Worm (Caenorhabditis elegans): ENCODE measurements around the gene swsn-6.
A peak's percentile ranks its signal among the peaks of the same experiment; 100 is the strongest.

The swsn-6 gene

DNA sequence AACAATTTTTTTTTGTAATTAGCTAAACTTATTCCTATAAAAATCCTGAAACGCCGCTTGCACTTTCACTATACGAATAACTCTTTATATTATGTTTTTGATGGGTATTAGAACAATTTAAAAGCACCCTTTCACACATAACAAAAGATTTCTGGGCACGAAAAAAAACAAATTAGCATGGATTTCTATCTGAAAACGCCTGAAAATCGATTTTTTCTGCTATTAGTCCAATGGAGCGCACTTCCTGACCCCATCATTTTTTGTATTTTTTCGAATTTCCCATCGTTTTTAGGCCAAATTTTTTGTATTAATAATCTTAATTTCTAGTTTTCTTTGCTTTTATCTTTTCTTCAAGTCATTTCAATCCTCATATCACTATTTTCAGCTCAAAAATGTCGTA lies 25.4 kb upstream of the swsn-6 start, which contains the start of gene F41H10.3:
Gene F41H10.3 (plus strand): TSS at position 388 of the 400 bp plus-strand sequence.
- TF ChIP-seq Y116A8C.19 (tag; optimal IDR thresholded peaks at IDR 0.05; ENCODE audit: borderline replicate concordance) (no peak), irx-1 (tag; optimal IDR thresholded peaks at IDR 0.05) (peak; percentile 2), egl-27 (tag; optimal IDR thresholded peaks at IDR 0.05) (no peak), F16B12.6 (tag; optimal IDR thresholded peaks at IDR 0.05) (no peak), unc-130 (tag; optimal IDR thresholded peaks at IDR 0.05) (no peak), efl-1 (optimal IDR thresholded peaks at IDR 0.05) (peak in 1 of 2 experiments; percentile 6), efl-1 (GFP tag; optimal IDR thresholded peaks at IDR 0.05 in 1 of 2) (peak; percentile 4 to 59)

- TF ChIP-seq ets-5 (GFP tag; IDR thresholded peaks at IDR 0.05) (no peak), lin-14 (GFP tag; optimal IDR thresholded peaks at IDR 0.05) (no peak), dpl-1 (GFP tag; optimal IDR thresholded peaks at IDR 0.05) (no peak), jun-1 (tag; optimal IDR thresholded peaks at IDR 0.05) (no peak), lin-15B (tag; optimal IDR thresholded peaks at IDR 0.05) (no peak), nhr-77 (tag; optimal IDR thresholded peaks at IDR 0.05) (no peak), efl-3 (GFP tag; optimal IDR thresholded peaks at IDR 0.05) (no peak), ceh-88 (GFP tag; IDR thresholded peaks at IDR 0.05) (no peak), alr-1 (tag; optimal IDR thresholded peaks at IDR 0.05; ENCODE audit: borderline replicate concordance) (no peak), C34B4.2 (tag; optimal IDR thresholded peaks at IDR 0.05) (no peak), irx-1 (tag; optimal IDR thresholded peaks at IDR 0.05) (no peak), mef-2 (tag; optimal IDR thresholded peaks at IDR 0.05) (no peak), efl-1 (optimal IDR thresholded peaks at IDR 0.05) (no peak), efl-1 (GFP tag; optimal IDR thresholded peaks at IDR 0.05 in 1 of 2) (no peak), swsn-7 (tag; optimal IDR thresholded peaks at IDR 0.05) (no peak), nhr-28 (tag; optimal IDR thresholded peaks at IDR 0.05) (no peak), lin-39 (tag; optimal IDR thresholded peaks at IDR 0.05) (no peak), elt-3 (tag; optimal IDR thresholded peaks at IDR 0.05) (no peak)
These were observed 23.9 kb upstream of the swsn-6 start for ce11 chrIV:5370914-5371313.

- no peak for TF ChIP-seq sup-37 (GFP tag; optimal IDR thresholded peaks at IDR 0.05)
- no peak for TF ChIP-seq lin-15B (tag; optimal IDR thresholded peaks at IDR 0.05)
- no peak for TF ChIP-seq tbx-2 (tag; optimal IDR thresholded peaks at IDR 0.05)
These were observed 20.5 kb upstream of the swsn-6 start for ce11 chrIV:5374321-5374720.

DNA sequence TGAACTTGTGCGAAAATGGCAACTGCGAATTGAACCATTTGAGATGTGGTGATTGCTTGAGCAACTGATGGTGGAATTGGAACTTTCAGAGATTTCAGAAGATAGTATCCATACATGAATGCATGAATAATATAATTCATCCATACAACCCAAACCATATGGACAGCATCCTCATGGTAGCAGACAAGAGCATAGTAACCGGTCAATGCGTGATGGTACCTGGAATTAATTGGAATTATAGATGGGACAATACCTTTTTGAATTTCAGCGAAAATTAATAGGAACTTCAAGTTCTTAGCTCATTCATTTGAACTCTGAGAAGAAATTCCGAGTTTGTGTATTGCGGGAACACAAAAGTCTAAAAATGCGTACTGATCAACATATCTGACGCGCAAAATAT lies 19.9 kb upstream of the swsn-6 start:
- no peak for TF ChIP-seq lin-39 (tag; optimal IDR thresholded peaks at IDR 0.05)

DNA sequence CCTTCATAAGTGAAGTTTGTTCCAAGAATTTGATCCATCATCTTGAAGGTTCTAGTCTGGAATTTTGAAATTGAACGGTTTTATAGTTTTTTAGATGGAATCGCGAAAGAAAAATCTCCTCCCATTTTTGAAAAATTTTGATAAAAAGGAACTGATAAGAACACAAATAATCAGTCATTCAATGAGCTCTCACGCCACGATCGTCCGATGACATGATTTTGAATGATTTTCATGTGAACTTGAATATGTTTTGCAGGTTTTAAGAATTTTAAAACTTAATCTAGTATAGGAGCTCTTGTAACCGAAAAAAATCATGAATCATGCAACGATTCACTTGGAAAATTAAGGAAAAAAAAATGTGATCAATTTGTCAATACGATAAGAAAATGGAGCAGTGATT lies 17.8 kb upstream of the swsn-6 start, which contains the start of gene elo-5:
Gene elo-5 (minus strand): TSS at position 56 of the 400 bp plus-strand sequence.
- peak; percentile 55 for TF ChIP-seq elt-2 (tag; optimal IDR thresholded peaks at IDR 0.05)
- TF ChIP-seq nhr-85 (tag), result no peak

DNA sequence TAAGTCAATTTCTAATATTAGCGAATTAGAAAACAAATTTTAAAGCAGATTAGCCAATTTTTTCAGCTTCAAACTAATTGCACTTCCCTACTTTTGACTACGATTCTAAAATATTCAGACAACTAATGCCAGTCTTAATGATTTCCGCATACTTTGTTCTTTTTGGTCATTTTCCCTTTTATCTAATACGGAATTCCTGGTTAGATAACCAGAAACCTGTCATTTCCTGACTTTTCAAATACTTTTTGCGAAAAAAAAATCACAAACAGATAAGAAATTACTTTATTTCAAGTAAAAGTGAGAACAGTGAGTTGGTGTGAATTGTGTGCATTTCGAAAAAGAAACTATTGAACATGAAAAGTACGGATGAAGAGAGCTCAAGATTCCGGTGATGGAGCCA lies 14.7 kb upstream of the swsn-6 start:
- TF ChIP-seq fkh-8 (tag; optimal IDR thresholded peaks at IDR 0.05) (no peak), hlh-4 (tag; optimal IDR thresholded peaks at IDR 0.05) (no peak), tlp-1 (tag; optimal IDR thresholded peaks at IDR 0.05) (no peak), fos-1 (tag; optimal IDR thresholded peaks at IDR 0.05) (no peak), elt-2 (tag; optimal IDR thresholded peaks at IDR 0.05) (peak; percentile 61)

ce11 chrIV:5381334-5381733 lies 13.5 kb upstream of the swsn-6 start, which contains the start of gene F41H10.2:
Gene F41H10.2, plus strand, starts transcription at chrIV:5381634.
- no peak for TF ChIP-seq efl-1 (optimal IDR thresholded peaks at IDR 0.05)
- peak in 1 of 2 experiments; percentile 82 for TF ChIP-seq efl-1 (GFP tag; optimal IDR thresholded peaks at IDR 0.05 in 1 of 2)
- TF ChIP-seq ama-1 (optimal IDR thresholded peaks at IDR 0.05), result no peak
- no peak for TF ChIP-seq elt-2 (tag; optimal IDR thresholded peaks at IDR 0.05)
